Worm (Caenorhabditis elegans) whole organism, L1 larva: ENCODE results near the gene cal-7.
A peak's percentile ranks its signal among the peaks of the same experiment; 100 is the strongest.

Experiments used
- C16A3.4 ChIP-seq: fragments of 150-350 bp; optimal IDR thresholded peaks from 2 replicates; lab custom pipeline; 2014; ENCODE audit warnings: missing biosample characterization, missing genetic modification characterization
- F16B12.6 ChIP-seq: fragments of 150-350 bp; optimal IDR thresholded peaks from 2 replicates; lab custom pipeline; 2014; ENCODE audit warnings: missing biosample characterization, missing genetic modification characterization
- Y116A8C.19 ChIP-seq: sonication (generic microtip); optimal IDR thresholded peaks from 2 replicates; lab custom pipeline; 2016; ENCODE audit warnings: missing compliant biosample characterization, missing genetic modification characterization, borderline replicate concordance
- aly-2 ChIP-seq: fragments of 150-350 bp; optimal IDR thresholded peaks from 2 replicates; lab custom pipeline; 2014; ENCODE audit warnings: missing biosample characterization, missing genetic modification characterization
- ceh-63 ChIP-seq: fragments of 200-800 bp; sonication (Bioruptor generic); optimal IDR thresholded peaks from 2 replicates; lab custom pipeline; 2018; ENCODE audit warnings: mild to moderate bottlenecking, missing genetic modification characterization, missing compliant biosample characterization
- ceh-82 ChIP-seq, 3 experiments: fragments of 150-350 bp in 1 of 3; sonication (generic microtip) in 2 of 3; optimal IDR thresholded peaks; 2 replicates each; lab custom pipeline; 2014 to 2017; ENCODE audit warnings: missing biosample characterization in 3 of 3, missing genetic modification characterization in 3 of 3
- ceh-90 ChIP-seq: sonication (generic microtip); optimal IDR thresholded peaks from 2 replicates; lab custom pipeline; 2016; ENCODE audit warnings: missing genetic modification characterization, missing compliant biosample characterization
- ces-1 ChIP-seq: fragments of 150-350 bp; optimal IDR thresholded peaks from 2 replicates; lab custom pipeline; 2014; ENCODE audit warnings: missing biosample characterization, missing genetic modification reagents, missing genetic modification characterization
- dsc-1 ChIP-seq: sonication (generic microtip); optimal IDR thresholded peaks from 2 replicates; lab custom pipeline; 2016; ENCODE audit warnings: mild to moderate bottlenecking, missing genetic modification characterization, missing compliant biosample characterization
- efl-1 ChIP-seq, 4 experiments: fragments of 150-350 bp; optimal IDR thresholded peaks in 3 of 4; peaks in 1 of 4; 1 replicate in 1 of 4; 2 replicates in 3 of 4; lab custom pipeline; 2014; ENCODE audit warnings: missing biosample characterization in 2 of 4, missing genetic modification characterization in 2 of 4, missing genetic modification reagents in 2 of 4
- elt-2 ChIP-seq: sonication (generic microtip); optimal IDR thresholded peaks from 2 replicates; lab custom pipeline; 2016; ENCODE audit warnings: missing genetic modification characterization, mild to moderate bottlenecking, inconsistent platforms, missing compliant biosample characterization, missing genetic modification reagents
- fkh-10 ChIP-seq: sonication (generic microtip); optimal IDR thresholded peaks from 2 replicates; lab custom pipeline; 2017; ENCODE audit warnings: missing biosample characterization, missing genetic modification reagents, missing genetic modification characterization
- fkh-8 ChIP-seq: sonication (generic microtip); optimal IDR thresholded peaks from 2 replicates; lab custom pipeline; 2016; ENCODE audit warnings: mild to moderate bottlenecking, missing genetic modification characterization, missing compliant biosample characterization
- fos-1 ChIP-seq: fragments of 150-350 bp; optimal IDR thresholded peaks from 2 replicates; lab custom pipeline; 2014; ENCODE audit warnings: missing biosample characterization, missing genetic modification characterization
- hlh-17 ChIP-seq: fragments of 200-800 bp; sonication (Bioruptor generic); optimal IDR thresholded peaks from 2 replicates; lab custom pipeline; 2018; ENCODE audit warnings: missing genetic modification characterization, mild to moderate bottlenecking, missing compliant biosample characterization, moderate library complexity, borderline replicate concordance
- hlh-4 ChIP-seq: sonication (generic microtip); optimal IDR thresholded peaks from 2 replicates; lab custom pipeline; 2016; ENCODE audit warnings: mild to moderate bottlenecking, missing genetic modification characterization, missing compliant biosample characterization
- hpl-2 ChIP-seq: fragments of 150-350 bp; optimal IDR thresholded peaks from 2 replicates; lab custom pipeline; 2014; ENCODE audit warnings: missing biosample characterization, missing genetic modification reagents, missing genetic modification characterization
- isw-1 ChIP-seq: fragments of 200-800 bp; sonication (Bioruptor generic); IDR thresholded peaks from 2 replicates; pipeline ENCODE4 v1.3.6; 2022; ENCODE audit warnings: missing genetic modification characterization, missing compliant biosample characterization
- lin-14 ChIP-seq: fragments of 200-800 bp; sonication (Bioruptor generic); optimal IDR thresholded peaks from 2 replicates; lab custom pipeline; 2018; ENCODE audit warnings: mild to moderate bottlenecking, missing genetic modification characterization, moderate library complexity, missing compliant biosample characterization
- lin-39 ChIP-seq: fragments of 150-350 bp; optimal IDR thresholded peaks from 2 replicates; lab custom pipeline; 2014; ENCODE audit warnings: missing biosample characterization, missing genetic modification reagents, missing genetic modification characterization
- lsy-2 ChIP-seq, 2 experiments: fragments of 150-350 bp; optimal IDR thresholded peaks; 2 replicates each; lab custom pipeline; 2014; ENCODE audit warnings: missing biosample characterization in 2 of 2, missing genetic modification characterization in 2 of 2
- mab-9 ChIP-seq: fragments of 200-800 bp; sonication (Bioruptor generic); IDR thresholded peaks from 2 replicates; pipeline ENCODE4 v1.3.6; 2022; ENCODE audit warnings: missing genetic modification reagents, missing genetic modification characterization, missing compliant biosample characterization
- mdl-1 ChIP-seq, 2 experiments: fragments of 150-350 bp; optimal IDR thresholded peaks; 2 replicates each; lab custom pipeline; 2014 to 2017; ENCODE audit warnings: missing biosample characterization in 2 of 2, missing genetic modification characterization in 2 of 2, inconsistent platforms in 1 of 2
- mef-2 ChIP-seq: fragments of 150-350 bp; optimal IDR thresholded peaks from 2 replicates; lab custom pipeline; 2014; ENCODE audit warnings: missing biosample characterization, missing genetic modification characterization
- nhr-20 ChIP-seq: sonication (generic microtip); optimal IDR thresholded peaks from 2 replicates; lab custom pipeline; 2016; ENCODE audit warnings: mild to moderate bottlenecking, missing genetic modification characterization, missing compliant biosample characterization
- nhr-47 ChIP-seq: sonication (generic microtip); optimal IDR thresholded peaks from 2 replicates; lab custom pipeline; 2016; ENCODE audit warnings: mild to moderate bottlenecking, missing genetic modification characterization, moderate library complexity, missing compliant biosample characterization
- nhr-71 ChIP-seq: sonication (generic microtip); optimal IDR thresholded peaks from 2 replicates; lab custom pipeline; 2016; ENCODE audit warnings: mild to moderate bottlenecking, missing genetic modification characterization, moderate library complexity, missing compliant biosample characterization
- nhr-76 ChIP-seq: sonication (generic microtip); optimal IDR thresholded peaks from 2 replicates; lab custom pipeline; 2017; ENCODE audit warnings: missing biosample characterization, missing genetic modification characterization
- nhr-85 ChIP-seq: sonication (generic microtip); peaks from one replicate; lab custom pipeline; 2016; ENCODE audit warnings: missing genetic modification characterization, inconsistent platforms, missing compliant biosample characterization
- nhr-90 ChIP-seq: sonication (generic microtip); optimal IDR thresholded peaks from 2 replicates; lab custom pipeline; 2016; ENCODE audit warnings: mild to moderate bottlenecking, missing genetic modification characterization, missing compliant biosample characterization; ENCODE audit not compliant: poor library complexity
- skn-1 ChIP-seq: fragments of 150-350 bp; optimal IDR thresholded peaks from 2 replicates; lab custom pipeline; 2014; ENCODE audit warnings: missing biosample characterization, missing genetic modification characterization
- sup-37 ChIP-seq: fragments of 200-800 bp; sonication (Bioruptor generic); optimal IDR thresholded peaks from 2 replicates; lab custom pipeline; 2018; ENCODE audit warnings: mild to moderate bottlenecking, missing genetic modification characterization, missing compliant biosample characterization
- swsn-7 ChIP-seq: sonication (generic microtip); optimal IDR thresholded peaks from 2 replicates; lab custom pipeline; 2016; ENCODE audit warnings: missing genetic modification characterization, missing compliant biosample characterization
- tbx-2 ChIP-seq: sonication (generic microtip); optimal IDR thresholded peaks from 2 replicates; lab custom pipeline; 2016; ENCODE audit warnings: missing genetic modification characterization, missing compliant biosample characterization
- tlp-1 ChIP-seq: fragments of 150-350 bp; optimal IDR thresholded peaks from 2 replicates; lab custom pipeline; 2014; ENCODE audit warnings: missing biosample characterization, missing genetic modification characterization
- unc-86 ChIP-seq: sonication (generic microtip); optimal IDR thresholded peaks from 2 replicates; lab custom pipeline; 2016; ENCODE audit warnings: missing genetic modification characterization, missing compliant biosample characterization
- xbp-1 ChIP-seq: sonication (generic microtip); optimal IDR thresholded peaks from 2 replicates; lab custom pipeline; 2016; ENCODE audit warnings: missing genetic modification characterization, missing compliant biosample characterization
- zip-4 ChIP-seq: fragments of 200-800 bp; sonication (Bioruptor generic); optimal IDR thresholded peaks from 2 replicates; lab custom pipeline; 2018; ENCODE audit warnings: mild to moderate bottlenecking, missing genetic modification characterization, moderate library complexity, missing compliant biosample characterization
- ztf-4 ChIP-seq: fragments of 150-350 bp; optimal IDR thresholded peaks from 2 replicates; lab custom pipeline; 2014; ENCODE audit warnings: missing biosample characterization, missing genetic modification characterization

cal-7 gene

DNA sequence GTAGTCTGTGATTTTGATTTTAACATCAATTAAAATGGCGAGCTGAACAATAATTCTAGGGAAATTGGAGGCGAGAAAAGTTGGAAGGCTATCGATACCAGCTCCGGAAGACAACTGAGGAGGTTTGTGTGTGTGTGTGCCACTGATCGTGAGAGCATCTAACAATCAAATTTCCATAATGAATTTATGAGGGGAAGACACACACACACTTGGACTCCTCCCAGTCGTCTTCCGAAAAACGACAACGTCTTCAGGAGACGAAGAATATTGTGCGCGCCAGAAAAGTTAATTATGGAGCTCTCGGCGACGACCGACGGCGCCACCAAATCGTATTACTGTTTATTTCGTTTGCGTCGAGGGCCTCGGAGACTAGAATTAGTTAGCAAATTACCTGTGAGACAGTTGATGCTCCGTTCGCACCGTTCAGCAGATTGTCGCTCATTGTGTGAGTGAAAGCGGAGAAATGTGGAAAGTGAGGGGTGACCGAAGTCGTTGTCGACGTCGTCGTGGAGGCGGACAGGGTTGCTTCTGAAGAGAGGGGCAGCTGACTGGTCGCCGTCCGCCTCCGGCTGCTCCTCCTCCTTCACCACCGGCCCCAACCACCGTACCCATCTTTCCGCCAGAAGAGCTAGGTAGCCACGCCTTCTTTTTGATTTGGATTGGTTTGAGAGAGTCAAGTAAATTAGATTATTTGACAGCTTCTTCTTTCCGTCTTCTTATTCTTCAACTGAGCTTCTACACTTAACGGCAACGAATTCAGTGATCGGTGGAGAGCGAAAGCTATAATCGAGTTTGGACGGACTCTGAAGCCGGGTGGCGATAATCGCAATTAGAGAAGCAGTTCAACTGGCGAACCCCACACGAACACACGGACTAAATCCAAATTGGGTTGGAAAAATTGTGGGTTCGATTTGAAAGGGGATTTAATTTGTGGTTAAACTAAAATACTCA lies 35.2 kb downstream of the cal-7 start, which contains the start of gene unc-42:
TSS of gene unc-42 (minus strand) at position 564 of the 951 bp plus-strand sequence.
- TF ChIP-seq ceh-90 = no peak
- TF ChIP-seq swsn-7 (tag; lab: Kevin White, UChicago) = peak; percentile 16
- TF ChIP-seq ztf-4 (tag; lab: Kevin White, UChicago) = no peak
- peak in 1 of 3 experiments; percentile 28 for TF ChIP-seq ceh-82 (tag; optimal IDR thresholded peaks at IDR 0.05; lab: Kevin White, UChicago)
- TF ChIP-seq isw-1 (GFP tag; lab: Robert Waterston, UW) = no peak
- no peak for TF ChIP-seq sup-37 (GFP tag; lab: Kevin White, UChicago)
- TF ChIP-seq hlh-17 (GFP tag; lab: Kevin White, UChicago) = no peak
- TF ChIP-seq dsc-1 (tag; lab: Kevin White, UChicago) = no peak
- no peak for TF ChIP-seq efl-1 (optimal IDR thresholded peaks at IDR 0.05; lab: Kevin White, UChicago)
- TF ChIP-seq efl-1 (GFP tag; optimal IDR thresholded peaks at IDR 0.05 in 1 of 2; lab: Kevin White, UChicago) = peak in 1 of 2 experiments; percentile 76
- peak; percentile 88 for TF ChIP-seq fkh-10 (GFP tag; lab: Kevin White, UChicago)
- TF ChIP-seq ces-1 (GFP tag; lab: Kevin White, UChicago) = peak; percentile 100
- TF ChIP-seq nhr-71 (tag; lab: Kevin White, UChicago) = peak; percentile 30
- no peak for TF ChIP-seq C16A3.4 (tag; lab: Kevin White, UChicago)
- TF ChIP-seq lsy-2 (tag; optimal IDR thresholded peaks at IDR 0.05; lab: Kevin White, UChicago) = peak in 1 of 2 experiments; percentile 53
- peak; percentile 50 for TF ChIP-seq nhr-47 (tag; lab: Kevin White, UChicago)
- TF ChIP-seq nhr-85 = no peak
- peak; percentile 80 for TF ChIP-seq lin-14
- TF ChIP-seq tbx-2 (tag; lab: Kevin White, UChicago) = peak; percentile 35
- no peak for TF ChIP-seq mef-2

DNA sequence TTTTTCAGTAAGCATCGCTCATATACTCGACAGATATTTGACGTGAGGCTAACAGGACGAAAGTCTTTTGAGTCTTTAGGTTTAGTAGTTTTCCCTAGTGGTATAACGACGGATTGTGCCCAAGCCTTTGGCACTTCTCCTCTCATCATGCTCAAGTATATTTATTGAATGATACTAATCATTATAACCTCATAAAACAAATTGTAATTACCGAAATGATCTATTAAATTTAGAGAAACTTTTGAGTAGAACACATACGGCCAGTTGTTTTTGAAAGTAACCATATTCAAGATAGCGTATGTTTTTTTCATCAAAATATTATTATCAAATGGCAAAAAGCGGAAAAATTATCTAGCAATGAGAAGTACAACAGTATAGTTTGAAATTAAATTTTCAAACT lies 37.4 kb downstream of the cal-7 start:
- TF ChIP-seq skn-1 (tag; lab: Kevin White, UChicago) (no peak), lin-39 (tag; lab: Kevin White, UChicago) (no peak), mdl-1 (tag; optimal IDR thresholded peaks at IDR 0.05; lab: Kevin White, UChicago) (no peak), nhr-76 (no peak), tlp-1 (tag; lab: Kevin White, UChicago) (no peak), elt-2 (tag; lab: Kevin White, UChicago) (no peak), zip-4 (no peak), fos-1 (tag; lab: Kevin White, UChicago) (no peak), hpl-2 (no peak), xbp-1 (tag; lab: Kevin White, UChicago) (no peak), unc-86 (tag; lab: Kevin White, UChicago) (no peak), fkh-8 (tag; lab: Kevin White, UChicago) (no peak), aly-2 (no peak)

DNA sequence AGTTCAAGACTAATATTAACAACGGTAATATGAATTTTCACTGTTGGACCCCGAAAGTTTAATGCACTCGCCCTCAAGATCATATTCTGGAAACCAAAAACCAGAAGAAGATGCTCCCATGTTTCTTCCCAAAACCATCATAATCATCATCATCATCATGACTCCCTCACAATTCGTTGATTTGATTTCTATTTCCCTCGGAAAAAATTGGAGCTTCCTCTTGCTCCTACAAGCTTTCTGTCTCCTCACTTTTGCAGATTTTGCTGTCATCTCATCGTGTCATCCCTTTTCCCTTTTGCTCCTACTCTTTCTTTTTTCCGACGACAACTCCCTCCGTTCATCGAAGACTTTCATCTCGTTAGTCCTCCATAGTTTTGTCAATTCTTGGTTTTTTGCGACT lies 38.1 kb downstream of the cal-7 start, which contains the start of gene F46B6.2:
TSS of gene F46B6.2 (plus strand) at position 316 of the 400 bp plus-strand sequence.
- no peak for TF ChIP-seq nhr-90 (tag; lab: Kevin White, UChicago)
- TF ChIP-seq efl-1 (optimal IDR thresholded peaks at IDR 0.05; lab: Kevin White, UChicago) = no peak
- TF ChIP-seq efl-1 (GFP tag; optimal IDR thresholded peaks at IDR 0.05 in 1 of 2; lab: Kevin White, UChicago) = no peak
- no peak for TF ChIP-seq mab-9 (GFP tag; lab: Robert Waterston, UW)
- no peak for TF ChIP-seq Y116A8C.19
- no peak for TF ChIP-seq nhr-20 (tag; lab: Kevin White, UChicago)
- peak; percentile 56 for TF ChIP-seq fkh-10 (GFP tag; lab: Kevin White, UChicago)
- TF ChIP-seq F16B12.6 (tag; lab: Kevin White, UChicago) = no peak
- TF ChIP-seq hlh-4 (tag; lab: Kevin White, UChicago) = no peak
- no peak for TF ChIP-seq ceh-63 (GFP tag; lab: Kevin White, UChicago)
- peak; percentile 99 for TF ChIP-seq ces-1 (GFP tag; lab: Kevin White, UChicago)
